Worm (Caenorhabditis elegans) whole organism, young adult: Measurements from ENCODE around the gene tbc-12.

ENCODE experiments used
- B0261.1 ChIP-seq: sonication (generic microtip); optimal IDR thresholded peaks from 2 replicates; lab custom pipeline; 2016; ENCODE audit warnings: mild to moderate bottlenecking, missing genetic modification characterization, moderate library complexity, missing compliant biosample characterization
- B0336.3 ChIP-seq: fragments of 200-800 bp; sonication (Bioruptor generic); IDR thresholded peaks from 2 replicates; pipeline ENCODE4 v1.3.6; 2022; ENCODE audit warnings: missing genetic modification characterization, missing compliant biosample characterization
- C06A6.2 ChIP-seq: fragments of 200-800 bp; sonication (Bioruptor generic); conservative IDR thresholded peaks from 2 replicates; pipeline ENCODE4 v1.3.6; 2022; ENCODE audit warnings: missing genetic modification characterization, missing compliant biosample characterization
- F33H1.4 ChIP-seq: fragments of 200-800 bp; sonication (Bioruptor generic); IDR thresholded peaks from 2 replicates; pipeline ENCODE4 v1.3.6; 2022; ENCODE audit warnings: missing genetic modification reagents, missing genetic modification characterization, missing compliant biosample characterization
- F57C9.4 ChIP-seq: sonication (generic microtip); optimal IDR thresholded peaks from 2 replicates; lab custom pipeline; 2017; ENCODE audit warnings: mild to moderate bottlenecking, missing genetic modification characterization, missing compliant biosample characterization
- K12H6.12 ChIP-seq: fragments of 200-800 bp; sonication (Bioruptor generic); optimal IDR thresholded peaks from 2 replicates; lab custom pipeline; 2018; ENCODE audit warnings: mild to moderate bottlenecking, missing genetic modification characterization, missing compliant biosample characterization
- T07F8.4 ChIP-seq: sonication (generic microtip); optimal IDR thresholded peaks from 2 replicates; lab custom pipeline; 2016; ENCODE audit warnings: mild to moderate bottlenecking, missing genetic modification characterization, moderate library complexity, missing compliant biosample characterization
- Y53F4B.3 ChIP-seq: fragments of 200-800 bp; sonication (Bioruptor generic); IDR thresholded peaks from 2 replicates; pipeline ENCODE4 v1.3.6; 2022; ENCODE audit warnings: missing genetic modification reagents, missing genetic modification characterization, missing compliant biosample characterization
- Y56A3A.18 ChIP-seq: fragments of 200-800 bp; sonication (Bioruptor generic); IDR thresholded peaks from 2 replicates; pipeline ENCODE4 v1.3.6; 2022; ENCODE audit warnings: missing genetic modification reagents, missing genetic modification characterization, missing compliant biosample characterization
- Y79H2A.3 ChIP-seq: fragments of 200-800 bp; sonication (Bioruptor generic); conservative IDR thresholded peaks from 2 replicates; pipeline ENCODE4 v1.3.6; 2022; ENCODE audit warnings: missing genetic modification reagents, missing genetic modification characterization, missing compliant biosample characterization
- ZK185.1 ChIP-seq: sonication (generic microtip); optimal IDR thresholded peaks from 2 replicates; lab custom pipeline; 2016; ENCODE audit warnings: mild to moderate bottlenecking, missing genetic modification characterization, missing compliant biosample characterization; ENCODE audit not compliant: poor library complexity, severe bottlenecking
- aptf-2 ChIP-seq: fragments of 200-800 bp; sonication (Bioruptor generic); conservative IDR thresholded peaks from 2 replicates; pipeline ENCODE4 v1.3.6; 2022; ENCODE audit warnings: missing genetic modification reagents, missing genetic modification characterization, missing compliant biosample characterization
- atf-7 ChIP-seq: sonication (generic microtip); optimal IDR thresholded peaks from 2 replicates; lab custom pipeline; 2017; ENCODE audit warnings: mild to moderate bottlenecking, missing genetic modification characterization, missing compliant biosample characterization
- athp-1 ChIP-seq: sonication (generic microtip); optimal IDR thresholded peaks from 2 replicates; lab custom pipeline; 2017; ENCODE audit warnings: mild to moderate bottlenecking, missing genetic modification characterization, missing compliant biosample characterization
- attf-6 ChIP-seq: fragments of 200-800 bp; sonication (Bioruptor generic); IDR thresholded peaks from 2 replicates; pipeline ENCODE4 v1.3.6; 2022; ENCODE audit warnings: missing genetic modification reagents, missing genetic modification characterization, missing compliant biosample characterization
- bed-1 ChIP-seq: fragments of 200-800 bp; sonication (Bioruptor generic); IDR thresholded peaks from 2 replicates; pipeline ENCODE4 v1.3.6; 2022; ENCODE audit warnings: missing genetic modification reagents, missing genetic modification characterization, missing compliant biosample characterization
- ccch-3 ChIP-seq: fragments of 200-800 bp; sonication (Bioruptor generic); optimal IDR thresholded peaks from 2 replicates; lab custom pipeline; 2018; ENCODE audit warnings: mild to moderate bottlenecking, missing genetic modification characterization, missing compliant biosample characterization
- ceh-40 ChIP-seq: fragments of 200-800 bp; sonication (Bioruptor generic); IDR thresholded peaks from 2 replicates; pipeline ENCODE4 v1.3.6; 2022; ENCODE audit warnings: missing genetic modification characterization, missing compliant biosample characterization
- ceh-91 ChIP-seq: fragments of 200-800 bp; sonication (Bioruptor generic); IDR thresholded peaks from 2 replicates; pipeline ENCODE4 v1.3.6; 2022; ENCODE audit warnings: missing genetic modification reagents, missing genetic modification characterization, missing compliant biosample characterization
- chd-7 ChIP-seq: sonication (generic microtip); optimal IDR thresholded peaks from 2 replicates; lab custom pipeline; 2016; ENCODE audit warnings: mild to moderate bottlenecking, missing genetic modification characterization, moderate library complexity, missing compliant biosample characterization
- dpl-1 ChIP-seq: fragments of 150-350 bp; optimal IDR thresholded peaks from 2 replicates; lab custom pipeline; 2014; ENCODE audit warnings: missing biosample characterization, missing genetic modification reagents, missing genetic modification characterization
- efl-1 ChIP-seq: fragments of 150-350 bp; optimal IDR thresholded peaks from 2 replicates; lab custom pipeline; 2014; ENCODE audit warnings: missing biosample characterization, missing genetic modification reagents, missing genetic modification characterization
- egl-44 ChIP-seq: fragments of 200-800 bp; sonication (Bioruptor generic); IDR thresholded peaks from 2 replicates; pipeline ENCODE4 v1.3.6; 2022; ENCODE audit warnings: missing genetic modification reagents, missing genetic modification characterization, missing compliant biosample characterization
- ekl-4 ChIP-seq: fragments of 200-800 bp; sonication (Bioruptor generic); IDR thresholded peaks from 2 replicates; pipeline ENCODE4 v1.3.6; 2022; ENCODE audit warnings: missing genetic modification reagents, missing genetic modification characterization, missing compliant biosample characterization
- hmg-20 ChIP-seq: fragments of 200-800 bp; sonication (Bioruptor generic); IDR thresholded peaks from 2 replicates; pipeline ENCODE4 v1.3.6; 2022; ENCODE audit warnings: missing genetic modification reagents, missing genetic modification characterization, missing compliant biosample characterization
- lag-1 ChIP-seq: fragments of 200-800 bp; sonication (Bioruptor generic); IDR thresholded peaks from 2 replicates; pipeline ENCODE4 v1.3.6; 2022; ENCODE audit warnings: missing genetic modification reagents, missing genetic modification characterization, missing compliant biosample characterization
- lin-26 ChIP-seq: fragments of 200-800 bp; sonication (Bioruptor generic); IDR thresholded peaks from 2 replicates; pipeline ENCODE4 v1.3.6; 2022; ENCODE audit warnings: missing genetic modification reagents, missing genetic modification characterization, missing compliant biosample characterization
- lin-35 ChIP-seq, 3 experiments: fragments of 150-350 bp in 2 of 3; sonication (generic microtip) in 1 of 3; optimal IDR thresholded peaks; 2 replicates each; lab custom pipeline; 2014 to 2018; ENCODE audit warnings: missing biosample characterization in 3 of 3, missing genetic modification characterization in 3 of 3, missing genetic modification reagents in 3 of 3
- lin-40 ChIP-seq: sonication (generic microtip); optimal IDR thresholded peaks from 2 replicates; lab custom pipeline; 2016; ENCODE audit warnings: missing genetic modification characterization, mild to moderate bottlenecking, missing compliant biosample characterization, missing genotype, missing genetic modification reagents
- lin-54 ChIP-seq: fragments of 200-800 bp; sonication (Bioruptor generic); optimal IDR thresholded peaks from 2 replicates; lab custom pipeline; 2018; ENCODE audit warnings: mild to moderate bottlenecking, missing genetic modification characterization, missing compliant biosample characterization
- lir-1 ChIP-seq: fragments of 200-800 bp; sonication (Bioruptor generic); conservative IDR thresholded peaks from 2 replicates; pipeline ENCODE4 v1.3.6; 2022; ENCODE audit warnings: missing genetic modification reagents, missing genetic modification characterization, missing compliant biosample characterization
- madf-10 ChIP-seq: sonication (generic microtip); optimal IDR thresholded peaks from 2 replicates; lab custom pipeline; 2016; ENCODE audit warnings: mild to moderate bottlenecking, missing genetic modification characterization, missing compliant biosample characterization
- mcd-1 ChIP-seq: fragments of 200-800 bp; sonication (Bioruptor generic); IDR thresholded peaks from 2 replicates; pipeline ENCODE4 v1.3.6; 2022; ENCODE audit warnings: missing genetic modification reagents, missing genetic modification characterization, missing compliant biosample characterization
- mel-28 ChIP-seq: sonication (generic microtip); optimal IDR thresholded peaks from 2 replicates; lab custom pipeline; 2016; ENCODE audit warnings: borderline replicate concordance, mild to moderate bottlenecking, missing genetic modification characterization, missing compliant biosample characterization
- mes-4 ChIP-seq: sonication (generic microtip); optimal IDR thresholded peaks from 2 replicates; lab custom pipeline; 2016; ENCODE audit warnings: missing genotype, missing genetic modification characterization, missing compliant biosample characterization
- nfya-1 ChIP-seq: sonication (generic microtip); optimal IDR thresholded peaks from 2 replicates; lab custom pipeline; 2017; ENCODE audit warnings: antibody characterized with exemption, missing compliant biosample characterization, missing genetic modification characterization, borderline replicate concordance; ENCODE audit not compliant: insufficient read depth
- nhr-179 ChIP-seq: sonication (generic microtip); optimal IDR thresholded peaks from 2 replicates; lab custom pipeline; 2016; ENCODE audit warnings: mild to moderate bottlenecking, missing genetic modification characterization, missing compliant biosample characterization
- nhr-80 ChIP-seq: sonication (generic microtip); optimal IDR thresholded peaks from 2 replicates; lab custom pipeline; 2016; ENCODE audit warnings: missing genetic modification characterization, missing compliant biosample characterization
- pbrm-1 ChIP-seq: fragments of 200-800 bp; sonication (Bioruptor generic); IDR thresholded peaks from 2 replicates; pipeline ENCODE4 v1.3.6; 2022; ENCODE audit warnings: missing genetic modification reagents, missing genetic modification characterization, missing compliant biosample characterization
- pha-4 ChIP-seq: fragments of 150-350 bp; sonication (generic microtip); optimal IDR thresholded peaks from 2 replicates; lab custom pipeline; 2014; ENCODE audit warnings: missing biosample characterization, missing genetic modification reagents, missing genetic modification characterization
- snpc-1.3 ChIP-seq: sonication (generic microtip); optimal IDR thresholded peaks from 2 replicates; lab custom pipeline; 2017; ENCODE audit warnings: missing genetic modification characterization, mild to moderate bottlenecking, missing compliant biosample characterization, antibody characterized with exemption, moderate library complexity, missing genotype, missing genetic modification reagents; ENCODE audit not compliant: insufficient read depth
- snpc-3.4 ChIP-seq: sonication (generic microtip); optimal IDR thresholded peaks from 2 replicates; lab custom pipeline; 2017; ENCODE audit warnings: missing genetic modification characterization, mild to moderate bottlenecking, missing compliant biosample characterization, antibody characterized with exemption, moderate library complexity, missing genotype, missing genetic modification reagents
- tbp1 ChIP-seq: fragments of 200-800 bp; sonication (Bioruptor generic); optimal IDR thresholded peaks from 2 replicates; lab custom pipeline; 2018; ENCODE audit warnings: mild to moderate bottlenecking, missing genetic modification characterization, missing compliant biosample characterization
- tlf-1 ChIP-seq: fragments of 200-800 bp; sonication (Bioruptor generic); optimal IDR thresholded peaks from 2 replicates; lab custom pipeline; 2018; ENCODE audit warnings: mild to moderate bottlenecking, missing genetic modification characterization, missing compliant biosample characterization
- ztf-18 ChIP-seq: sonication (generic microtip); optimal IDR thresholded peaks from 2 replicates; lab custom pipeline; 2016; ENCODE audit warnings: missing genotype, mild to moderate bottlenecking, missing genetic modification characterization, missing compliant biosample characterization
- ztf-22 ChIP-seq: fragments of 200-800 bp; sonication (Bioruptor generic); optimal IDR thresholded peaks from 2 replicates; lab custom pipeline; 2018; ENCODE audit warnings: mild to moderate bottlenecking, missing genetic modification characterization, moderate library complexity, missing compliant biosample characterization
- ztf-25 ChIP-seq: fragments of 200-800 bp; sonication (Bioruptor generic); IDR thresholded peaks from 2 replicates; pipeline ENCODE4 v1.3.6; 2022; ENCODE audit warnings: missing genetic modification reagents, missing genetic modification characterization, missing compliant biosample characterization
- ztf-26 ChIP-seq: sonication (generic microtip); optimal IDR thresholded peaks from 2 replicates; lab custom pipeline; 2017; ENCODE audit warnings: missing genetic modification characterization, missing compliant biosample characterization
- ztf-3 ChIP-seq: fragments of 200-800 bp; sonication (Bioruptor generic); optimal IDR thresholded peaks from 2 replicates; lab custom pipeline; 2018; ENCODE audit warnings: mild to moderate bottlenecking, missing genetic modification characterization, missing compliant biosample characterization

tbc-12 gene

DNA sequence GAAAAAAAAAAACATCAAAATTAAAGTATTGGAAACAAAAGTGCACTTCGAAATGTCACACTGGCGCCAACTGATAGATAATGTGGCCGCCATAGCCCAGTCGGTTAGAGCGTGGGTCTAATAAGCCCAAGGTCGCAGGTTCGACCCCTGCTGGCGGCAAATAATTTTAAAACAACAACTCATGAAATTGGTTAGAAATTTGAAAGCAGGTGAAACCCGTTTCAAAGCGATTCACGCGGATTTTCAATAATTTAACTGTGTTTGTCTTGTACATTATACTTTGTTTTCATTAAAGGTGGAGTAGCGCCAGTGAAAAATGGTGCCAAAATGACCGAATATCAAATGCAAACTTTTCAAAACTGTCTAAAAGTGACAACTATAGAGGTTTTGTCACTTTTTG, 981 bp downstream of the tbc-12 start:
- TF ChIP-seq Y56A3A.18 (GFP tag; lab: Robert Waterston, UW) (0 out of 2 replicates have a peak, but pooled peaks have one; percentile 58), nhr-80 (peak; percentile 40), lin-35 (GFP tag; optimal IDR thresholded peaks at IDR 0.05; lab: Kevin White, UChicago) (peak in 1 of 3 experiments; percentile 16), ztf-26 (tag; lab: Kevin White, UChicago) (peak; percentile 27), ztf-22 (GFP tag; lab: Kevin White, UChicago) (peak; percentile 40), F57C9.4 (no peak), Y53F4B.3 (GFP tag; lab: Robert Waterston, UW) (no peak), F33H1.4 (no peak), pha-4 (tag; lab: Kevin White, UChicago) (no peak), atf-7 (tag; lab: Kevin White, UChicago) (peak; percentile 56), lin-40 (tag; lab: Kevin White, UChicago) (peak; percentile 53), madf-10 (tag; lab: Kevin White, UChicago) (peak; percentile 44), pbrm-1 (GFP tag; lab: Robert Waterston, UW) (peak; percentile 69), attf-6 (GFP tag; lab: Robert Waterston, UW) (no peak), mel-28 (tag; lab: Kevin White, UChicago) (no peak), nhr-179 (tag; lab: Kevin White, UChicago) (peak; percentile 73), ZK185.1 (tag; lab: Kevin White, UChicago) (peak; percentile 81), Y79H2A.3 (no peak), athp-1 (tag; lab: Kevin White, UChicago) (peak; percentile 40), C06A6.2 (GFP tag; lab: Robert Waterston, UW) (no peak), snpc-3.4 (tag; lab: Kevin White, UChicago) (no peak), ccch-3 (no peak), K12H6.12 (peak; percentile 17), egl-44 (GFP tag; lab: Robert Waterston, UW) (0 out of 2 replicates have a peak, but pooled peaks have one; percentile 32), lir-1 (no peak), ztf-18 (tag; lab: Kevin White, UChicago) (peak; percentile 65), tbp1 (GFP tag; lab: Kevin White, UChicago) (peak; percentile 85), chd-7 (tag; lab: Kevin White, UChicago) (peak; percentile 63), aptf-2 (GFP tag; lab: Robert Waterston, UW) (no peak), ekl-4 (GFP tag; lab: Robert Waterston, UW) (peak; percentile 61; the same call in 1 of the 2 replicates), ztf-3 (GFP tag; lab: Kevin White, UChicago) (no peak), hmg-20 (peak; percentile 55; the same call in 1 of the 2 replicates), lin-54 (GFP tag; lab: Kevin White, UChicago) (peak; percentile 44), lin-26 (peak; percentile 82), B0336.3 (GFP tag; lab: Robert Waterston, UW) (no peak), bed-1 (no peak), lag-1 (GFP tag; lab: Robert Waterston, UW) (no peak), tlf-1 (no peak), ztf-25 (GFP tag; lab: Robert Waterston, UW) (peak; percentile 72; the same call in 1 of the 2 replicates), mcd-1 (peak; percentile 32; the same call in 1 of the 2 replicates), ceh-91 (GFP tag; lab: Robert Waterston, UW) (no peak), ceh-40 (no peak), B0261.1 (peak; percentile 75), mes-4 (tag; lab: Kevin White, UChicago) (peak; percentile 42), dpl-1 (no peak), efl-1 (no peak), nfya-1 (tag; lab: Kevin White, UChicago) (no peak), snpc-1.3 (tag; lab: Kevin White, UChicago) (peak; percentile 48), T07F8.4 (tag; lab: Kevin White, UChicago) (peak; percentile 58)
